Fruit fly (Drosophila melanogaster) ovary, adult (tissue): ENCODE measurements around the gene Dis3.

ENCODE experiments used
- CG17801 ChIP-seq: fragments of 200-800 bp; optimal IDR thresholded peaks from 2 replicates; lab custom pipeline; 2019; ENCODE audit warnings: missing biosample characterization, mild to moderate bottlenecking, missing genetic modification characterization, moderate library complexity; ENCODE audit not compliant: partially characterized antibody

The Dis3 gene

dm6 chr3R:24299148-24299547 lies 34.1 kb upstream of the Dis3 start:
- no peak for TF ChIP-seq CG17801 (GFP tag; lab: Kevin White, UChicago)

- TF ChIP-seq CG17801 (GFP tag; lab: Kevin White, UChicago), result peak; percentile 52
Measured at dm6 chr3R:24301520-24301919, 31.7 kb upstream of the Dis3 start.

dm6 chr3R:24303060-24303459 lies 30.2 kb upstream of the Dis3 start:
- peak; percentile 43 for TF ChIP-seq CG17801 (GFP tag; lab: Kevin White, UChicago)

dm6 chr3R:24318217-24319082 lies 14.8 kb upstream of the Dis3 start, which contains the start of the genes Nab2 and BRWD3:
TSS of gene Nab2 (minus strand) at chr3R:24318419.
TSS of gene BRWD3 (plus strand) at chr3R:24319000.
- peak; percentile 17 for TF ChIP-seq CG17801 (GFP tag; lab: Kevin White, UChicago)

- no peak for TF ChIP-seq CG17801 (GFP tag; lab: Kevin White, UChicago)
Measured at dm6 chr3R:24319083-24319381, 14.2 kb upstream of the Dis3 start.

- TF ChIP-seq CG17801 (GFP tag; lab: Kevin White, UChicago), result no peak
Measured at dm6 chr3R:24319632-24320341, 13.4 kb upstream of the Dis3 start.

- TF ChIP-seq CG17801 (GFP tag; lab: Kevin White, UChicago), result peak; percentile 8
Measured at dm6 chr3R:24320342-24320711, 12.9 kb upstream of the Dis3 start.

dm6 chr3R:24336622-24337021 lies 3.4 kb downstream of the Dis3 start, which contains the start of gene CG6432:
TSS of gene CG6432 (plus strand) at chr3R:24336922.
- TF ChIP-seq CG17801 (GFP tag; lab: Kevin White, UChicago), result no peak

dm6 chr3R:24341251-24341650 lies 8.0 kb downstream of the Dis3 start, which contains the start of gene Ms:
TSS of gene Ms (plus strand) at chr3R:24341551.
- TF ChIP-seq CG17801 (GFP tag; lab: Kevin White, UChicago), result no peak

dm6 chr3R:24348420-24349190 lies 15.4 kb downstream of the Dis3 start, which contains the start of the genes CG5746 and CG6454:
TSS of gene CG5746 (minus strand) at chr3R:24348791.
TSS of gene CG6454 (plus strand) at chr3R:24349182.
- TF ChIP-seq CG17801 (GFP tag; lab: Kevin White, UChicago), result peak; percentile 28

dm6 chr3R:24353448-24353847 lies 20.2 kb downstream of the Dis3 start:
- no peak for TF ChIP-seq CG17801 (GFP tag; lab: Kevin White, UChicago)

- no peak for TF ChIP-seq CG17801 (GFP tag; lab: Kevin White, UChicago)
Measured at dm6 chr3R:24357698-24358097, 24.5 kb downstream of the Dis3 start, which contains the start of gene Golgin84. TSS of gene Golgin84 (minus strand) at chr3R:24357938.

dm6 chr3R:24359957-24360356 lies 26.7 kb downstream of the Dis3 start, which contains the start of gene CG18528:
TSS of gene CG18528 (minus strand) at chr3R:24360144.
- no peak for TF ChIP-seq CG17801 (GFP tag; lab: Kevin White, UChicago)

- TF ChIP-seq CG17801 (GFP tag; lab: Kevin White, UChicago), result no peak
Measured at dm6 chr3R:24361583-24361982, 28.4 kb downstream of the Dis3 start, which contains the start of the genes CG5762 and CG33339. TSS of gene CG5762 (minus strand) at chr3R:24361683. TSS of gene CG33339 (plus strand) at chr3R:24361847.
